Worm (Caenorhabditis elegans): ENCODE measurements around the gene K06H7.2.

The K06H7.2 gene

ce11 chrIII:8142217-8142616, 48.8 kb downstream of the K06H7.2 start:
- TF ChIP-seq ceh-27 (GFP tag; optimal IDR thresholded peaks at IDR 0.05) (no peak), ztf-28 (GFP tag; IDR thresholded peaks at IDR 0.05) (no peak), unc-62 (GFP tag; optimal IDR thresholded peaks at IDR 0.05) (no peak), mes-4 (tag; optimal IDR thresholded peaks at IDR 0.05) (no peak), D2030.7 (GFP tag; IDR thresholded peaks at IDR 0.05) (no peak), lin-54 (GFP tag; optimal IDR thresholded peaks at IDR 0.05) (no peak), xnd-1 (tag; optimal IDR thresholded peaks at IDR 0.05) (no peak)

- TF ChIP-seq xnd-1 (tag; optimal IDR thresholded peaks at IDR 0.05): no peak
- peak; percentile 51; the same call in 1 of the 2 replicates for TF ChIP-seq rcor-1 (GFP tag; IDR thresholded peaks at IDR 0.05)
- no peak for TF ChIP-seq pha-4 (tag; optimal IDR thresholded peaks at IDR 0.05)
- TF ChIP-seq nfya-2 (GFP tag; IDR thresholded peaks at IDR 0.05): no peak
- TF ChIP-seq lag-1 (GFP tag; IDR thresholded peaks at IDR 0.05): no peak
- no peak for TF ChIP-seq dox-1 (GFP tag; IDR thresholded peaks at IDR 0.05)
- TF ChIP-seq zim-3 (tag; optimal IDR thresholded peaks at IDR 0.05): no peak
- TF ChIP-seq F10E7.11 (tag; optimal IDR thresholded peaks at IDR 0.05): no peak
- no peak for TF ChIP-seq efl-1 (GFP tag; optimal IDR thresholded peaks at IDR 0.05)
- peak; percentile 55 for TF ChIP-seq lir-1 (GFP tag; conservative IDR thresholded peaks at IDR 0.05)
- no peak for TF ChIP-seq Y95B8A.8 (GFP tag; IDR thresholded peaks at IDR 0.05)
- TF ChIP-seq F57A8.1 (GFP tag; optimal IDR thresholded peaks at IDR 0.05): no peak
- no peak for TF ChIP-seq sptf-2 (GFP tag; optimal IDR thresholded peaks at IDR 0.05)
- no peak for TF ChIP-seq mxl-1 (tag; optimal IDR thresholded peaks at IDR 0.05)
- TF ChIP-seq dpff-1 (tag; optimal IDR thresholded peaks at IDR 0.05): no peak
- no peak for TF ChIP-seq nhr-27 (tag; optimal IDR thresholded peaks at IDR 0.05)
- peak; percentile 82 for TF ChIP-seq ZK185.1 (tag; optimal IDR thresholded peaks at IDR 0.05; ENCODE audit: poor library complexity, severe bottlenecking)
- no peak for TF ChIP-seq ztf-6 (GFP tag; IDR thresholded peaks at IDR 0.05)
- no peak for TF ChIP-seq ceh-79 (tag; optimal IDR thresholded peaks at IDR 0.05)
- no peak for TF ChIP-seq snpc-1.3 (tag; optimal IDR thresholded peaks at IDR 0.05; ENCODE audit: insufficient read depth)
- TF ChIP-seq zfh-2 (GFP tag; conservative IDR thresholded peaks at IDR 0.05): no peak
- TF ChIP-seq rec-8 (tag; optimal IDR thresholded peaks at IDR 0.05): peak; percentile 21 to 53
- no peak for TF ChIP-seq egl-18 (GFP tag; IDR thresholded peaks at IDR 0.05)
- no peak for TF ChIP-seq nhr-179 (tag; optimal IDR thresholded peaks at IDR 0.05)
- TF ChIP-seq B0261.1 (tag; optimal IDR thresholded peaks at IDR 0.05): no peak
- TF ChIP-seq ztf-25 (GFP tag; IDR thresholded peaks at IDR 0.05): no peak
- TF ChIP-seq atf-7 (tag; optimal IDR thresholded peaks at IDR 0.05): no peak
- TF ChIP-seq F55B11.4 (tag; optimal IDR thresholded peaks at IDR 0.05; ENCODE audit: borderline replicate concordance, insufficient read depth): no peak
- TF ChIP-seq snpc-1.1 (tag; optimal IDR thresholded peaks at IDR 0.05; ENCODE audit: insufficient read depth): no peak
- no peak for TF ChIP-seq chd-7 (tag; optimal IDR thresholded peaks at IDR 0.05)
- no peak for TF ChIP-seq F22D6.2 (tag; optimal IDR thresholded peaks at IDR 0.05)
- TF ChIP-seq attf-5 (GFP tag; optimal IDR thresholded peaks at IDR 0.05): no peak
- peak; percentile 73 for TF ChIP-seq unc-130 (GFP tag; optimal IDR thresholded peaks at IDR 0.05)
- TF ChIP-seq ccch-3 (GFP tag; optimal IDR thresholded peaks at IDR 0.05): no peak
- no peak for TF ChIP-seq bed-1 (GFP tag; IDR thresholded peaks at IDR 0.05)
- TF ChIP-seq fkh-3 (tag; optimal IDR thresholded peaks at IDR 0.05): no peak
- TF ChIP-seq mel-28 (tag; optimal IDR thresholded peaks at IDR 0.05; ENCODE audit: borderline replicate concordance): no peak
- TF ChIP-seq snpc-4 (GFP tag; optimal IDR thresholded peaks at IDR 0.05): peak; percentile 8
- TF ChIP-seq snpc-4 (tag; optimal IDR thresholded peaks at IDR 0.05): peak in 1 of 4 experiments; percentile 16
- no peak; the same call in 1 of the 2 replicates for TF ChIP-seq madf-6 (GFP tag; IDR thresholded peaks at IDR 0.05)
- TF ChIP-seq attf-3 (GFP tag; conservative IDR thresholded peaks at IDR 0.05): peak; percentile 49
Observed at ce11 chrIII:8144574-8145065, 51.2 kb downstream of the K06H7.2 start, which contains the start of the genes C14B9.8 and mrpl-18. TSS of gene C14B9.8 (minus strand) at chrIII:8144629. TSS of gene mrpl-18 (plus strand) at chrIII:8145015.

Measured in whole organism, young adult.